Fruit fly (Drosophila melanogaster): ENCODE data around the gene CG11417.

Gene CG11417

dm6 chrX:1387149-1387752 lies 33.4 kb downstream of the CG11417 start (continued):
- TF ChIP-seq MBD-R2 (GFP tag; IDR thresholded peaks at IDR 0.05) (no peak), nom (GFP tag; optimal IDR thresholded peaks at IDR 0.05) (no peak), Fer1 (GFP tag; optimal IDR thresholded peaks at IDR 0.05) (peak; percentile 45), CG4424 (GFP tag; optimal IDR thresholded peaks at IDR 0.05) (no peak), NFAT (GFP tag; IDR thresholded peaks at IDR 0.05) (no peak), Awh (GFP tag; IDR thresholded peaks at IDR 0.05) (no peak), psq (GFP tag; optimal IDR thresholded peaks at IDR 0.05) (no peak), exex (tag; optimal IDR thresholded peaks at IDR 0.05) (peak; percentile 14), Hmr (GFP tag; optimal IDR thresholded peaks at IDR 0.05) (peak; percentile 31), CG8290 (GFP tag; optimal IDR thresholded peaks at IDR 0.05) (no peak), CG8290 (tag; optimal IDR thresholded peaks at IDR 0.05) (peak in 1 of 2 experiments; percentile 34), sc (optimal IDR thresholded peaks at IDR 0.05) (no peak), sc (GFP tag; optimal IDR thresholded peaks at IDR 0.05) (peak; percentile 18), Med (GFP tag) (peak; percentile 58), croc (GFP tag; conservative IDR thresholded peaks at IDR 0.05) (no peak), chinmo (GFP tag; IDR thresholded peaks at IDR 0.05; ENCODE audit: partially characterized antibody) (0 out of 4 replicates have a peak, but pooled peaks have one; percentile 11), HLH54F (GFP tag; optimal IDR thresholded peaks at IDR 0.05) (no peak), CG32767 (GFP tag; IDR thresholded peaks at IDR 0.05) (no peak), CG15696 (tag; optimal IDR thresholded peaks at IDR 0.05) (peak; percentile 2), twi (tag; optimal IDR thresholded peaks at IDR 0.05) (peak; percentile 50), GATAe (GFP tag; conservative IDR thresholded peaks at IDR 0.05) (peak; percentile 56), CG3407 (GFP tag; optimal IDR thresholded peaks at IDR 0.05) (peak; percentile 35), CG11504 (tag; optimal IDR thresholded peaks at IDR 0.05) (no peak), Sry-β (GFP tag; optimal IDR thresholded peaks at IDR 0.05) (peak; percentile 15), Mrtf (GFP tag; IDR thresholded peaks at IDR 0.05) (no peak), CG34376 (GFP tag; optimal IDR thresholded peaks at IDR 0.05) (peak; percentile 32), CG32532 (GFP tag; IDR thresholded peaks at IDR 0.05) (no peak), sens (GFP tag) (peak; percentile 81), CG12942 (GFP tag; optimal IDR thresholded peaks at IDR 0.05) (no peak), tll (GFP tag; optimal IDR thresholded peaks at IDR 0.05) (no peak), Spps (tag; optimal IDR thresholded peaks at IDR 0.05) (no peak), Pdp1 (GFP tag; optimal IDR thresholded peaks at IDR 0.05) (peak in 1 of 2 experiments; percentile 22), ci (GFP tag; IDR thresholded peaks at IDR 0.05) (peak; percentile 38; the same call in 1 of the 3 replicates), CG10209 (GFP tag; optimal IDR thresholded peaks at IDR 0.05) (peak; percentile 18)

dm6 chrX:1388148-1388703 lies 34.4 kb downstream of the CG11417 start:
- TF ChIP-seq CG12391 (tag; optimal IDR thresholded peaks at IDR 0.05) (no peak), lab (GFP tag; optimal IDR thresholded peaks at IDR 0.05) (peak; percentile 27), Trl (optimal IDR thresholded peaks at IDR 0.05) (peak; percentile 81 to 86), Trl (GFP tag; optimal IDR thresholded peaks at IDR 0.05) (no peak), Lpt (GFP tag; optimal IDR thresholded peaks at IDR 0.05) (peak; percentile 70), pros (GFP tag; optimal IDR thresholded peaks at IDR 0.05) (peak; percentile 75), lbe (GFP tag; optimal IDR thresholded peaks at IDR 0.05) (no peak), Eip74EF (GFP tag; optimal IDR thresholded peaks at IDR 0.05) (peak in 1 of 2 experiments; percentile 55), chinmo (GFP tag; IDR thresholded peaks at IDR 0.05; ENCODE audit: partially characterized antibody) (0 out of 4 replicates have a peak, but pooled peaks have one; percentile 30), Usf (GFP tag; optimal IDR thresholded peaks at IDR 0.05) (no peak), shn (GFP tag; optimal IDR thresholded peaks at IDR 0.05) (no peak), Poxn (GFP tag; IDR thresholded peaks at IDR 0.05) (no peak), ci (GFP tag; IDR thresholded peaks at IDR 0.05) (peak; percentile 58), otp (GFP tag; IDR thresholded peaks at IDR 0.05) (0 out of 3 replicates have a peak, but pooled peaks have one; percentile 19), nom (GFP tag; optimal IDR thresholded peaks at IDR 0.05) (peak; percentile 48), exex (tag; optimal IDR thresholded peaks at IDR 0.05) (no peak), sug (tag; optimal IDR thresholded peaks at IDR 0.05) (peak; percentile 86), Doc3 (GFP tag; IDR thresholded peaks at IDR 0.05; ENCODE audit: partially characterized antibody) (peak; percentile 36; the same call in 1 of the 3 replicates), Aef1 (GFP tag; IDR thresholded peaks at IDR 0.05) (peak; percentile 38; the same call in 1 of the 3 replicates), Adf1 (GFP tag; IDR thresholded peaks at IDR 0.05) (peak; percentile 51)
